Worm (Caenorhabditis elegans) whole organism, early embryonic: Measurements from ENCODE around the gene str-123.

ENCODE experiments used
- B0310.2 ChIP-seq: sonication (generic microtip); optimal IDR thresholded peaks from 2 replicates; lab custom pipeline; 2016; ENCODE audit warnings: mild to moderate bottlenecking, missing genetic modification characterization, missing compliant biosample characterization
- F13C5.2 ChIP-seq: sonication (generic microtip); optimal IDR thresholded peaks from 2 replicates; lab custom pipeline; 2017; ENCODE audit warnings: mild to moderate bottlenecking, missing genetic modification characterization, inconsistent platforms, missing compliant biosample characterization
- aly-1 ChIP-seq: sonication (generic microtip); optimal IDR thresholded peaks from 2 replicates; lab custom pipeline; 2016; ENCODE audit warnings: missing genetic modification characterization, missing compliant biosample characterization
- ama-1 ChIP-seq: fragments of 150-350 bp; optimal IDR thresholded peaks from 2 replicates; lab custom pipeline; 2014
- ceh-13 ChIP-seq: fragments of 200-800 bp; sonication (Bioruptor generic); optimal IDR thresholded peaks from 2 replicates; lab custom pipeline; 2018; ENCODE audit warnings: mild to moderate bottlenecking, missing genetic modification characterization, missing compliant biosample characterization
- ceh-36 ChIP-seq: sonication (generic microtip); optimal IDR thresholded peaks from 2 replicates; lab custom pipeline; 2016; ENCODE audit warnings: missing genetic modification characterization, inconsistent platforms, missing compliant biosample characterization
- ets-7 ChIP-seq: sonication (generic microtip); optimal IDR thresholded peaks from 2 replicates; lab custom pipeline; 2016; ENCODE audit warnings: missing genotype, missing genetic modification characterization, missing compliant biosample characterization
- flt-1 ChIP-seq: fragments of 200-800 bp; sonication (Bioruptor generic); IDR thresholded peaks from 2 replicates; pipeline ENCODE4 v1.3.6; 2022; ENCODE audit warnings: missing genetic modification characterization, missing compliant biosample characterization
- hmbx-1 ChIP-seq: sonication (generic microtip); optimal IDR thresholded peaks from 2 replicates; lab custom pipeline; 2016; ENCODE audit warnings: mild to moderate bottlenecking, missing genetic modification characterization, missing compliant biosample characterization
- hmg-4 ChIP-seq: fragments of 200-800 bp; sonication (Bioruptor generic); optimal IDR thresholded peaks from 2 replicates; lab custom pipeline; 2018; ENCODE audit warnings: mild to moderate bottlenecking, missing genetic modification characterization, missing compliant biosample characterization
- hnd-1 ChIP-seq: sonication (generic microtip); optimal IDR thresholded peaks from 2 replicates; lab custom pipeline; 2016; ENCODE audit warnings: missing genetic modification characterization, missing compliant biosample characterization
- pes-1 ChIP-seq: fragments of 200-800 bp; sonication (Bioruptor generic); IDR thresholded peaks from 2 replicates; pipeline ENCODE4 v1.3.6; 2022; ENCODE audit warnings: missing genetic modification reagents, missing genetic modification characterization, missing compliant biosample characterization
- scrt-1 ChIP-seq: fragments of 200-800 bp; sonication (Bioruptor generic); IDR thresholded peaks from 2 replicates; pipeline ENCODE4 v1.3.6; 2022; ENCODE audit warnings: missing genetic modification characterization, missing compliant biosample characterization
- sea-1 ChIP-seq: fragments of 200-800 bp; sonication (Bioruptor generic); conservative IDR thresholded peaks from 2 replicates; pipeline ENCODE4 v1.3.6; 2022; ENCODE audit warnings: missing genetic modification characterization, missing compliant biosample characterization
- tbx-11 ChIP-seq: fragments of 200-800 bp; sonication (Bioruptor generic); IDR thresholded peaks from 2 replicates; pipeline ENCODE4 v1.3.6; 2022; ENCODE audit warnings: missing genetic modification characterization, missing compliant biosample characterization
- tbx-37 ChIP-seq: fragments of 200-800 bp; sonication (Bioruptor generic); conservative IDR thresholded peaks from 2 replicates; pipeline ENCODE4 v1.3.6; 2022; ENCODE audit warnings: missing genetic modification reagents, missing genetic modification characterization, missing compliant biosample characterization
- tra-4 ChIP-seq: sonication (generic microtip); optimal IDR thresholded peaks from 2 replicates; lab custom pipeline; 2017; ENCODE audit warnings: missing genetic modification characterization, missing compliant biosample characterization

str-123 gene

DNA sequence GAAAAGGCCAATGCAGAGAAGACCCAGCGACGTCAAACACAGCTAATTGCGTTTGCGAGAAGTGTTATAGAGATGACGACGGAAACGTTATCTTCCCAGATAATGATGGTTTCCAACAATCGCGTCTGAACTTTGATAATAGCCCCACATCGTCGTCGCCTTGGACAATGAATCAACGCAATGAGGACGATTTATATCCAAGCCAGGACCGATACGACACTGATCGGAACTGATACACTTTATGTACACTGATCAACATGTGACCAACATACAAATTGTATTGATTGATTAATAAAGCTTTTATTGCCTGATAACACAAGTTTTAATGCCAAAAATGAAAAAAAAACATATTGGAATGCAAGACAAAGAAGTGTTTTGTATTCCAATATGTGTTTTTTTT lies 2.9 kb downstream of the str-123 start:
- no peak for TF ChIP-seq hmg-4 (GFP tag; lab: Kevin White, UChicago)
- no peak for TF ChIP-seq tbx-11 (GFP tag; lab: Robert Waterston, UW)
- TF ChIP-seq flt-1 = no peak
- no peak for TF ChIP-seq ama-1 (lab: Kevin White, UChicago)
- TF ChIP-seq scrt-1 (GFP tag; lab: Robert Waterston, UW) = no peak
- no peak for TF ChIP-seq B0310.2 (tag; lab: Kevin White, UChicago)
- no peak for TF ChIP-seq sea-1 (GFP tag; lab: Robert Waterston, UW)
- no peak for TF ChIP-seq hnd-1 (tag; lab: Kevin White, UChicago)
- no peak for TF ChIP-seq ceh-13 (GFP tag; lab: Kevin White, UChicago)
- no peak for TF ChIP-seq ceh-36
- no peak for TF ChIP-seq aly-1 (tag; lab: Kevin White, UChicago)
- TF ChIP-seq F13C5.2 (tag; lab: Kevin White, UChicago) = no peak
- no peak for TF ChIP-seq tra-4 (tag; lab: Kevin White, UChicago)
- no peak for TF ChIP-seq hmbx-1 (tag; lab: Kevin White, UChicago)
- TF ChIP-seq tbx-37 (GFP tag; lab: Robert Waterston, UW) = no peak
- no peak for TF ChIP-seq pes-1 (GFP tag; lab: Robert Waterston, UW)
- no peak for TF ChIP-seq ets-7 (tag; lab: Kevin White, UChicago)

DNA sequence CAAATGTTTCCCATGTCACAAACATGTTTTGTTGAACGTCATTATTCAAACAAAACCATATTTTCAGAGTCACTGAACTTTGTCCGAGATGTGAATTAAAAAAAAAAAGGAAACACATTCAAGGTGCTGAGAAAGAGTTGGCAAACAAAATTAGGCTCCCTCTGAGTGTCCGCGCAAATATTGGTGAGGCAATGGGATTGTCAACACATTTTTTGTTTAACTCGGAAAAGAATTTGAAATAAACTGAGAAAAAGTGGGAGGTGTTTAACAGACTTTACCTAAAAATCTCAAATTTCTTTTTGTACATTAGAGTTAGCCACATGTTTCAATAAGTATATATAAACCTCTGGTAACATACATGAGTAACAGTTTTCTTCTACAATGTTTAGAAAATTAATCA lies 3.7 kb downstream of the str-123 start, which contains the start of gene abf-6:
Gene abf-6 (plus strand): TSS at position 323 of the 400 bp plus-strand sequence.
- TF ChIP-seq hmbx-1 (tag; lab: Kevin White, UChicago) (no peak), sea-1 (GFP tag; lab: Robert Waterston, UW) (no peak), tra-4 (tag; lab: Kevin White, UChicago) (no peak), hnd-1 (tag; lab: Kevin White, UChicago) (no peak), ceh-36 (no peak), ceh-13 (GFP tag; lab: Kevin White, UChicago) (no peak), pes-1 (GFP tag; lab: Robert Waterston, UW) (no peak), flt-1 (no peak)

DNA sequence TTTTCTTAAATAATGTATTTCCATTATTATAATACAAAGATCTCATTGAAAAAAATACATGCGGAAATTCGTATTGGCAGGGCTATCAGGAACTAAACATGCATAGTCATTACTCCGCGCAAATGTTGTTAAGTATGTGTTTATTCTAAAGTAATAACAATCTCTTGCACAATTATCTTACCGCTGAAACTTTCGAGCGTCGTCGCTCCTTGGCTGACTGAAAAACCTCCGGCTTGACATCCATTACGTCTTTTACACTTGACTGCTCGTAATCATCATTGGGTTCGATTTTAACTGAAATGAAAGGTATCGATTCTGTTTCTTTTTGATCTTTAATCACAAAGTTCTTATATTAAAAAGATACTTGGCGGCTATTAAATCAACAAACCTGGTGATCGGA lies 9.7 kb downstream of the str-123 start:
- TF ChIP-seq pes-1 (GFP tag; lab: Robert Waterston, UW) = no peak
- TF ChIP-seq scrt-1 (GFP tag; lab: Robert Waterston, UW) = no peak
- no peak for TF ChIP-seq tra-4 (tag; lab: Kevin White, UChicago)
- no peak for TF ChIP-seq aly-1 (tag; lab: Kevin White, UChicago)
- TF ChIP-seq hmbx-1 (tag; lab: Kevin White, UChicago) = no peak
- no peak for TF ChIP-seq ets-7 (tag; lab: Kevin White, UChicago)
- TF ChIP-seq flt-1 = no peak
- TF ChIP-seq tbx-37 (GFP tag; lab: Robert Waterston, UW) = no peak
- no peak for TF ChIP-seq F13C5.2 (tag; lab: Kevin White, UChicago)
- TF ChIP-seq tbx-11 (GFP tag; lab: Robert Waterston, UW) = no peak
- TF ChIP-seq sea-1 (GFP tag; lab: Robert Waterston, UW) = no peak

DNA sequence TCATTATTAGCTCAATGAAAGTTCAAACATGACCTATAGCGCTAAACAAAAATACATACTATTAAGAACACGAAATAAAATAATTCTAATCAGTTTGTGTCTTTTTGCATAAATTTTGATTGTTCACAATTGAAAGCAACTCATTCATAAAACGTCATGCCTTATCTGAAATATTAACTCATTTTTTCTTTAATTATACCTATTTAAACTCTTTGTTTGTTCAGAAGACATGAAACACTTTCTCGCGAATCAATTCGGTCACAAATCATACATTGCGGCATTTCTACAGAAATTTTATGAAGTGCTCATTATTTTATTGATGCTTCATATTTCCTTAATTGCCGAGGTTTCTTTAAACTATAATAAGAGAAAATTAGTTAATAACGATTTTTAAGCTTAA lies 16.8 kb downstream of the str-123 start:
- TF ChIP-seq pes-1 (GFP tag; lab: Robert Waterston, UW) = no peak
- no peak for TF ChIP-seq sea-1 (GFP tag; lab: Robert Waterston, UW)
- TF ChIP-seq flt-1 = no peak
- TF ChIP-seq ama-1 (lab: Kevin White, UChicago) = no peak
- TF ChIP-seq B0310.2 (tag; lab: Kevin White, UChicago) = no peak

DNA sequence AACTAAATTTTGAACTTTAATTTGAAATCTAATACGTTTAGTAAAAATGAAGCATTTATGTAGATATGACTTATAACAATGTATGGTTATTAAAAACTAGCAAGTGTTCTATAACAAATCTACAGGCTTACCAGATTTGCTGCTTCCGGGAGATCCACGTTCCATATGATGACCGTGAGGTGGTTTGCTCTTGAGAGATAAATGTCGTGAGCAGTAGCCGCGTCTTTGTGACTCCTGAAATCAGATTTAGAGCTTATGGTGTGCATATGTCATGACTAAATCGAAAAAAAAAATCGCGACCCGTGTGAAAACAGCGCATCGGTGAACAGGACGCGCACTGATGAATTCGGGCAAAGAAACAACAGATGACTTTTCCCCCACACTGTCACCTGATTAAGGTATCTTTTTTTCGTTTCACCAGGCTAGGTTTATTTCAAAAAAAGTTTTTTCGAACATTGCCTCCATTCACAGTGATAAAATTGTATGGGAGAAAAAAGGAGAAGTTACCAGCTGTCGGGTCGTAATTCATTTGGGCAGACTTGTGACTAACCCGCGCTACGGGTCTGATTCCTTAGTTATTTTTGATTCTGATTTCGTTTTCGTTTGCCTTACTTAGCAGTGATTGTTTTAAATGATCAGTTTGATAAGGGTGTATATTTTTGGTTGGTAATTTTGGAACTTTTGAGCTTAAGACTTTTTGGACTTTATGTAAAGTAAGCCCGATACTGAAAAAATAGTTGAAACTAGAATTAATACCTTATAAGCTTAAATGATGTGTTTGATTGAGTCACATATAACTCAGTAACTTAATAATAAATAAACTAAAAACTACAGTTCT lies 18.2 kb downstream of the str-123 start, which contains the start of gene nhr-27:
Gene nhr-27 (minus strand): TSS at position 234 of the 838 bp plus-strand sequence.
- no peak for TF ChIP-seq pes-1 (GFP tag; lab: Robert Waterston, UW)
- TF ChIP-seq tra-4 (tag; lab: Kevin White, UChicago) = no peak
- no peak for TF ChIP-seq tbx-11 (GFP tag; lab: Robert Waterston, UW)
- TF ChIP-seq hnd-1 (tag; lab: Kevin White, UChicago) = no peak
- no peak for TF ChIP-seq F13C5.2 (tag; lab: Kevin White, UChicago)
- TF ChIP-seq ceh-13 (GFP tag; lab: Kevin White, UChicago) = no peak
- no peak for TF ChIP-seq ama-1 (lab: Kevin White, UChicago)
- TF ChIP-seq aly-1 (tag; lab: Kevin White, UChicago) = no peak
- TF ChIP-seq ceh-36 = no peak
- no peak for TF ChIP-seq flt-1
- no peak for TF ChIP-seq hmg-4 (GFP tag; lab: Kevin White, UChicago)
- no peak for TF ChIP-seq B0310.2 (tag; lab: Kevin White, UChicago)
- no peak for TF ChIP-seq ets-7 (tag; lab: Kevin White, UChicago)
- TF ChIP-seq scrt-1 (GFP tag; lab: Robert Waterston, UW) = no peak

DNA sequence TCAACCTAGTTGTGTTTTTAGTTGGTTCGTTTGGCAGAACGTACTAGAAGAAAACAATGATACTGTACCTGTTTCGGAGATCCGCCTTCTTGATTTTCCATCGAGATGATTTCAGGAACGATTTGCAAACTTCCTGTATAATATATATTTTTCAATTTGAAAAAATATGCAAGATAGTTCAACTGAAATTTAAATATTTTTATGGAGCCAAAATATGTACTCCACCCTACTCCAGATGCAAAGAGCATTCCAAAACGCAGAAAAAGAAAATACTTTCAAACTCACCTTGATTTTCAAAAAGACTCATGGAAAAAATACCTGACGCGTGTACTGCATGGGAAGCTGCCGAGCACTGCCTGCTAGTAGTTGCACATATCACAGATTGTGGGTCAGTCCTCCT lies 23.4 kb downstream of the str-123 start, which contains the start of gene gei-3:
Gene gei-3 (minus strand): TSS at position 101 of the 400 bp plus-strand sequence.
- TF ChIP-seq flt-1 (no peak), tbx-11 (GFP tag; lab: Robert Waterston, UW) (no peak), tra-4 (tag; lab: Kevin White, UChicago) (no peak), F13C5.2 (tag; lab: Kevin White, UChicago) (no peak), sea-1 (GFP tag; lab: Robert Waterston, UW) (no peak), scrt-1 (GFP tag; lab: Robert Waterston, UW) (no peak), hmbx-1 (tag; lab: Kevin White, UChicago) (no peak), B0310.2 (tag; lab: Kevin White, UChicago) (no peak), ama-1 (lab: Kevin White, UChicago) (no peak), ceh-36 (no peak), aly-1 (tag; lab: Kevin White, UChicago) (no peak), ets-7 (tag; lab: Kevin White, UChicago) (no peak), hnd-1 (tag; lab: Kevin White, UChicago) (no peak), tbx-37 (GFP tag; lab: Robert Waterston, UW) (no peak), ceh-13 (GFP tag; lab: Kevin White, UChicago) (no peak), hmg-4 (GFP tag; lab: Kevin White, UChicago) (no peak)
